Fruit fly (Drosophila melanogaster) whole organism, embryonic: ENCODE results near the gene alphaKap4.

Experiments
- Atf3 ChIP-seq: fragments of 200-800 bp; sonication (Bioruptor generic); optimal IDR thresholded peaks from 3 replicates; lab custom pipeline; 2016; ENCODE audit warnings: missing biosample characterization, missing genetic modification characterization
- BEAF-32 ChIP-seq: fragments of 200-800 bp; sonication (Bioruptor generic); optimal IDR thresholded peaks from 3 replicates; lab custom pipeline; 2017; ENCODE audit warnings: missing biosample characterization, missing genetic modification characterization, mild to moderate bottlenecking, moderate library complexity, missing genetic modification reagents
- CG12391 ChIP-seq: fragments of 200-800 bp; sonication (Bioruptor generic); optimal IDR thresholded peaks from 3 replicates; lab custom pipeline; 2018; ENCODE audit warnings: missing biosample characterization, mild to moderate bottlenecking, missing genetic modification characterization, moderate library complexity
- CG13123 ChIP-seq: fragments of 200-800 bp; sonication (Bioruptor generic); optimal IDR thresholded peaks from 2 replicates; lab custom pipeline; 2016; ENCODE audit warnings: missing biosample characterization, missing genetic modification characterization
- CG14014 ChIP-seq: fragments of 200-800 bp; sonication (Bioruptor generic); IDR thresholded peaks from 2 replicates; pipeline ENCODE4 v1.3.6; 2022; ENCODE audit warnings: missing biosample characterization, missing genetic modification characterization
- CG1647 ChIP-seq: fragments of 200-800 bp; sonication (Bioruptor generic); optimal IDR thresholded peaks from 3 replicates; lab custom pipeline; 2016; ENCODE audit warnings: missing biosample characterization, missing genetic modification characterization
- CG17328 ChIP-seq: fragments of 200-800 bp; sonication (Bioruptor generic); IDR thresholded peaks from 2 replicates; pipeline ENCODE4 v1.3.6; 2022; ENCODE audit warnings: missing biosample characterization, missing genetic modification characterization
- CG17385 ChIP-seq: fragments of 200-800 bp; sonication (Bioruptor generic); optimal IDR thresholded peaks from 3 replicates; lab custom pipeline; 2018; ENCODE audit warnings: missing biosample characterization, mild to moderate bottlenecking, missing genetic modification characterization
- CG18011 ChIP-seq: fragments of 200-800 bp; sonication (Bioruptor generic); optimal IDR thresholded peaks from 2 replicates; lab custom pipeline; 2017; ENCODE audit warnings: missing biosample characterization, missing genetic modification characterization, mild to moderate bottlenecking, moderate library complexity, missing genotype
- CG18262 ChIP-seq: fragments of 200-800 bp; optimal IDR thresholded peaks from 3 replicates; lab custom pipeline; 2019; ENCODE audit warnings: missing biosample characterization, mild to moderate bottlenecking, missing genetic modification characterization, moderate library complexity
- CG18619 ChIP-seq: fragments of 200-800 bp; sonication (Bioruptor generic); optimal IDR thresholded peaks from 3 replicates; lab custom pipeline; 2017; ENCODE audit warnings: missing biosample characterization, mild to moderate bottlenecking, missing genetic modification characterization
- CG2120 ChIP-seq: fragments of 200-800 bp; sonication (Bioruptor generic); optimal IDR thresholded peaks from 3 replicates; lab custom pipeline; 2016; ENCODE audit warnings: missing biosample characterization, missing genetic modification characterization
- CG2202 ChIP-seq: fragments of 200-800 bp; sonication (Bioruptor generic); optimal IDR thresholded peaks from 2 replicates; lab custom pipeline; 2018; ENCODE audit warnings: missing biosample characterization, mild to moderate bottlenecking, missing genetic modification characterization
- CG2712 ChIP-seq: fragments of 200-800 bp; optimal IDR thresholded peaks from 3 replicates; lab custom pipeline; 2019; ENCODE audit warnings: missing biosample characterization, mild to moderate bottlenecking, missing genetic modification characterization, moderate library complexity
- CG4617 ChIP-seq: fragments of 200-800 bp; sonication (Bioruptor generic); optimal IDR thresholded peaks from 3 replicates; lab custom pipeline; 2016; ENCODE audit warnings: missing biosample characterization, missing genetic modification characterization, borderline replicate concordance
- CG4730 ChIP-seq: fragments of 200-800 bp; sonication (Bioruptor generic); IDR thresholded peaks from 2 replicates; pipeline ENCODE4 v1.3.6; 2022; ENCODE audit warnings: missing biosample characterization, missing genetic modification characterization
- CG5245 ChIP-seq: fragments of 200-800 bp; sonication (Bioruptor generic); optimal IDR thresholded peaks from 3 replicates; lab custom pipeline; 2016; ENCODE audit warnings: missing biosample characterization, missing genetic modification characterization
- CG6254 ChIP-seq: fragments of 200-800 bp; sonication (Bioruptor generic); optimal IDR thresholded peaks from 3 replicates; lab custom pipeline; 2017; ENCODE audit warnings: mild to moderate bottlenecking, missing biosample characterization, missing genetic modification reagents, missing genetic modification characterization
- CG6272 ChIP-seq: fragments of 200-800 bp; sonication (Bioruptor generic); IDR thresholded peaks from 2 replicates; pipeline ENCODE4 v1.3.6; 2022; ENCODE audit warnings: missing biosample characterization, missing genetic modification characterization
- CG8924 ChIP-seq: fragments of 200-800 bp; optimal IDR thresholded peaks from 3 replicates; lab custom pipeline; 2019; ENCODE audit warnings: missing biosample characterization, mild to moderate bottlenecking, missing genetic modification characterization, moderate library complexity
- CG9817 ChIP-seq: fragments of 200-800 bp; sonication (Bioruptor generic); optimal IDR thresholded peaks from 2 replicates; lab custom pipeline; 2018; ENCODE audit warnings: missing biosample characterization, mild to moderate bottlenecking, missing genetic modification characterization, moderate library complexity
- Dad ChIP-seq: fragments of 200-800 bp; sonication (Bioruptor generic); optimal IDR thresholded peaks from 3 replicates; lab custom pipeline; 2016; ENCODE audit warnings: missing biosample characterization, missing genetic modification characterization
- E2f2 ChIP-seq: fragments of 200-800 bp; sonication (Bioruptor generic); IDR thresholded peaks from 2 replicates; pipeline ENCODE4 v1.3.6; 2022; ENCODE audit warnings: missing biosample characterization, missing genetic modification characterization
- Ets65A ChIP-seq: fragments of 200-800 bp; sonication (Bioruptor generic); peaks from one replicate; lab custom pipeline; 2016; ENCODE audit warnings: missing biosample characterization, missing genetic modification characterization
- Fer3 ChIP-seq: fragments of 200-800 bp; sonication (Bioruptor generic); optimal IDR thresholded peaks from 2 replicates; lab custom pipeline; 2018; ENCODE audit warnings: missing biosample characterization, mild to moderate bottlenecking, missing genetic modification characterization, moderate library complexity
- HHEX ChIP-seq: fragments of 200-800 bp; sonication (Bioruptor generic); optimal IDR thresholded peaks from 3 replicates; lab custom pipeline; 2017; ENCODE audit warnings: missing biosample characterization, mild to moderate bottlenecking, missing genetic modification characterization, missing genetic modification reagents
- HLH54F ChIP-seq: fragments of 200-800 bp; sonication (Bioruptor generic); optimal IDR thresholded peaks from 3 replicates; lab custom pipeline; 2016; ENCODE audit warnings: missing biosample characterization, missing genetic modification characterization
- Lim3 ChIP-seq: fragments of 200-800 bp; sonication (Bioruptor generic); IDR thresholded peaks from 2 replicates; pipeline ENCODE4 v1.3.6; 2022; ENCODE audit warnings: missing biosample characterization, missing genetic modification characterization
- Myb ChIP-seq: fragments of 200-800 bp; sonication (Bioruptor generic); optimal IDR thresholded peaks from 2 replicates; lab custom pipeline; 2016; ENCODE audit warnings: missing biosample characterization, missing genetic modification characterization
- Oaz ChIP-seq: fragments of 200-800 bp; sonication (Bioruptor generic); IDR thresholded peaks from 2 replicates; pipeline ENCODE4 v1.3.6; 2022; ENCODE audit warnings: missing biosample characterization, missing genetic modification characterization
- Oli ChIP-seq: fragments of 200-800 bp; sonication (Bioruptor generic); optimal IDR thresholded peaks from 2 replicates; lab custom pipeline; 2018; ENCODE audit warnings: missing biosample characterization, mild to moderate bottlenecking, missing genetic modification characterization, moderate library complexity
- PHDP ChIP-seq: fragments of 200-800 bp; sonication (Bioruptor generic); optimal IDR thresholded peaks from 3 replicates; lab custom pipeline; 2018; ENCODE audit warnings: missing biosample characterization, mild to moderate bottlenecking, missing genetic modification characterization, moderate library complexity
- Scr ChIP-seq: fragments of 200-800 bp; sonication (Bioruptor generic); IDR thresholded peaks from 2 replicates; pipeline ENCODE4 v1.3.6; 2022; ENCODE audit warnings: missing biosample characterization, missing genetic modification characterization; ENCODE audit not compliant: partially characterized antibody
- Xrp1 ChIP-seq: fragments of 200-800 bp; sonication (Bioruptor generic); IDR thresholded peaks from 2 replicates; pipeline ENCODE4 v1.3.6; 2022; ENCODE audit warnings: missing biosample characterization, missing genetic modification characterization
- crc ChIP-seq: fragments of 200-800 bp; sonication (Bioruptor generic); optimal IDR thresholded peaks from 2 replicates; lab custom pipeline; 2016; ENCODE audit warnings: missing biosample characterization, missing genetic modification characterization
- croc ChIP-seq: fragments of 200-800 bp; sonication (Bioruptor generic); conservative IDR thresholded peaks from 3 replicates; pipeline ENCODE4 v1.3.6; 2022; ENCODE audit warnings: missing biosample characterization, missing genetic modification characterization
- crol ChIP-seq: fragments of 200-800 bp; sonication (Bioruptor generic); IDR thresholded peaks from 2 replicates; pipeline ENCODE4 v1.3.6; 2022; ENCODE audit warnings: missing biosample characterization, missing genetic modification characterization
- esg ChIP-seq: fragments of 200-800 bp; sonication (Bioruptor generic); conservative IDR thresholded peaks from 2 replicates; pipeline ENCODE4 v1.3.6; 2022; ENCODE audit warnings: missing biosample characterization, missing genetic modification characterization
- fd102C ChIP-seq: fragments of 200-800 bp; sonication (Bioruptor generic); optimal IDR thresholded peaks from 2 replicates; lab custom pipeline; 2018; ENCODE audit warnings: missing biosample characterization, mild to moderate bottlenecking, missing genetic modification characterization, moderate library complexity
- gsb ChIP-seq: fragments of 200-800 bp; sonication (Bioruptor generic); IDR thresholded peaks from 2 replicates; pipeline ENCODE4 v1.3.6; 2022; ENCODE audit warnings: missing biosample characterization, missing genetic modification characterization
- lov ChIP-seq, 2 experiments: fragments of 200-800 bp in 1 of 2; fragments of >200 bp in 1 of 2; sonication (Bioruptor generic) in 1 of 2; IDR thresholded peaks in 1 of 2; optimal IDR thresholded peaks in 1 of 2; 2 replicates in 1 of 2; 3 replicates in 1 of 2; pipeline versions ENCODE4 v1.3.6 to Lab custom; 2017 to 2022; ENCODE audit warnings: missing biosample characterization in 1 of 2, missing genetic modification characterization in 1 of 2
- nerfin-1 ChIP-seq: fragments of 200-800 bp; sonication (Bioruptor generic); optimal IDR thresholded peaks from 3 replicates; lab custom pipeline; 2019; ENCODE audit warnings: missing biosample characterization, mild to moderate bottlenecking, missing genetic modification characterization, moderate library complexity
- nmo ChIP-seq: fragments of 200-800 bp; sonication (Bioruptor generic); optimal IDR thresholded peaks from 2 replicates; lab custom pipeline; 2018; ENCODE audit warnings: missing biosample characterization, mild to moderate bottlenecking, missing genetic modification characterization, moderate library complexity
- ro ChIP-seq: fragments of 200-800 bp; sonication (Bioruptor generic); IDR thresholded peaks from 2 replicates; pipeline ENCODE4 v1.3.6; 2022; ENCODE audit warnings: missing biosample characterization, missing genetic modification characterization
- row ChIP-seq: fragments of 200-800 bp; sonication (Bioruptor generic); IDR thresholded peaks from 3 replicates; pipeline ENCODE4 v1.3.6; 2022; ENCODE audit warnings: missing biosample characterization, missing genetic modification characterization
- salm ChIP-seq: fragments of 200-800 bp; sonication (Bioruptor generic); optimal IDR thresholded peaks from 2 replicates; lab custom pipeline; 2018; ENCODE audit warnings: missing biosample characterization, mild to moderate bottlenecking, missing genetic modification characterization
- tll ChIP-seq, 2 experiments: fragments of 200-800 bp in 1 of 2; fragments of >200 bp in 1 of 2; sonication (Bioruptor generic) in 1 of 2; optimal IDR thresholded peaks; 2 replicates each; lab custom pipeline; 2017 to 2019; ENCODE audit warnings: missing biosample characterization in 2 of 2, missing genetic modification characterization in 2 of 2, mild to moderate bottlenecking in 1 of 2, moderate library complexity in 1 of 2
- tna ChIP-seq: fragments of 200-800 bp; sonication (Bioruptor generic); IDR thresholded peaks from 2 replicates; pipeline ENCODE4 v1.3.6; 2022; ENCODE audit warnings: missing biosample characterization, missing genetic modification characterization; ENCODE audit not compliant: partially characterized antibody
- trem ChIP-seq: fragments of 200-800 bp; optimal IDR thresholded peaks from 3 replicates; lab custom pipeline; 2019; ENCODE audit warnings: missing biosample characterization, mild to moderate bottlenecking, missing genetic modification characterization, moderate library complexity
- vvl ChIP-seq: fragments of 200-800 bp; sonication (Bioruptor generic); IDR thresholded peaks from 2 replicates; pipeline ENCODE4 v1.3.6; 2022; ENCODE audit warnings: missing biosample characterization, missing genetic modification characterization

alphaKap4 gene

dm6 chr3L:5987637-5988036, 23.2 kb downstream of the alphaKap4 start (continued):
- TF ChIP-seq lov (optimal IDR thresholded peaks at IDR 0.05; lab: Kevin White, UChicago), result no peak
- peak; percentile 78 for TF ChIP-seq lov (GFP tag; IDR thresholded peaks at IDR 0.05; lab: Robert Waterston, UW)
- TF ChIP-seq Myb (GFP tag; lab: Kevin White, UChicago), result no peak
- TF ChIP-seq salm, result no peak
- TF ChIP-seq Xrp1 (GFP tag; lab: Robert Waterston, UW), result peak; percentile 87
- TF ChIP-seq CG17385, result peak; percentile 45
- TF ChIP-seq esg (GFP tag; lab: Robert Waterston, UW), result no peak
- TF ChIP-seq CG13123 (GFP tag; lab: Kevin White, UChicago), result no peak
- TF ChIP-seq CG1647, result no peak
- TF ChIP-seq trem (tag; lab: Kevin White, UChicago), result peak; percentile 59
- peak; percentile 14 for TF ChIP-seq CG5245 (GFP tag; lab: Kevin White, UChicago)
- no peak for TF ChIP-seq Oaz
- peak; percentile 83 for TF ChIP-seq Ets65A
- peak; percentile 21 for TF ChIP-seq HHEX (GFP tag; lab: Kevin White, UChicago)
- no peak for TF ChIP-seq CG2120 (GFP tag; lab: Kevin White, UChicago)
- TF ChIP-seq CG4730, result 0 out of 2 replicates have a peak, but pooled peaks have one; percentile 17
- TF ChIP-seq CG17328 (GFP tag; lab: Robert Waterston, UW), result peak; percentile 63
- peak; percentile 66 for TF ChIP-seq nerfin-1
- peak; percentile 37; the same call in 2 of the 3 replicates for TF ChIP-seq croc (GFP tag; lab: Robert Waterston, UW)
- TF ChIP-seq tll (GFP tag; optimal IDR thresholded peaks at IDR 0.05; lab: Kevin White, UChicago), result no peak
- TF ChIP-seq fd102C (GFP tag; lab: Kevin White, UChicago), result peak; percentile 11
- no peak for TF ChIP-seq HLH54F (GFP tag; lab: Kevin White, UChicago)
- no peak for TF ChIP-seq tna (GFP tag; lab: Robert Waterston, UW)
- TF ChIP-seq Lim3, result no peak
- peak; percentile 14 for TF ChIP-seq PHDP (tag; lab: Kevin White, UChicago)
- TF ChIP-seq CG2202 (tag; lab: Kevin White, UChicago), result peak; percentile 24
- peak; percentile 49 for TF ChIP-seq Oli (tag; lab: Kevin White, UChicago)
- TF ChIP-seq CG4617 (GFP tag; lab: Kevin White, UChicago), result no peak
- TF ChIP-seq E2f2 (GFP tag; lab: Robert Waterston, UW), result no peak
- TF ChIP-seq gsb (GFP tag; lab: Robert Waterston, UW), result no peak
- no peak for TF ChIP-seq crol
- TF ChIP-seq CG6254 (GFP tag; lab: Kevin White, UChicago), result peak; percentile 64
- peak; percentile 16 for TF ChIP-seq CG18619 (GFP tag; lab: Kevin White, UChicago)
- no peak for TF ChIP-seq Atf3 (GFP tag; lab: Kevin White, UChicago)
- TF ChIP-seq CG14014, result no peak
- peak; percentile 12 for TF ChIP-seq crc (GFP tag; lab: Kevin White, UChicago)
- TF ChIP-seq CG6272 (GFP tag; lab: Robert Waterston, UW), result no peak
- TF ChIP-seq CG9817 (tag; lab: Kevin White, UChicago), result no peak
- no peak for TF ChIP-seq Dad (GFP tag; lab: Kevin White, UChicago)
- TF ChIP-seq, all 482 proteins: peak for 177

- TF ChIP-seq BEAF-32 (GFP tag; lab: Kevin White, UChicago), result peak; percentile 50
- TF ChIP-seq Fer3 (tag; lab: Kevin White, UChicago), result no peak
- no peak for TF ChIP-seq CG18011
- peak; percentile 33; the same call in 1 of the 2 replicates for TF ChIP-seq vvl (GFP tag; lab: Robert Waterston, UW)
- peak; percentile 36 for TF ChIP-seq CG18262
- TF ChIP-seq CG12391, result peak; percentile 8
- TF ChIP-seq row (GFP tag; lab: Robert Waterston, UW), result peak; percentile 62; the same call in 2 of the 3 replicates
- peak; percentile 16 for TF ChIP-seq CG8924 (tag; lab: Kevin White, UChicago)
- peak; percentile 28 for TF ChIP-seq CG2712 (tag; lab: Kevin White, UChicago)
- TF ChIP-seq nmo (GFP tag; lab: Kevin White, UChicago), result peak; percentile 13
- TF ChIP-seq salm, result no peak
- TF ChIP-seq Scr (GFP tag; lab: Robert Waterston, UW), result peak; percentile 36; the same call in 1 of the 2 replicates
- TF ChIP-seq ro (GFP tag; lab: Robert Waterston, UW), result no peak
Measured at dm6 chr3L:5983593-5984225, 27.1 kb downstream of the alphaKap4 start.
